Worm (Caenorhabditis elegans) whole organism, early embryonic: ENCODE measurements around the gene npp-21.

Experiments
- aly-1 ChIP-seq: sonication (generic microtip); optimal IDR thresholded peaks from 2 replicates; lab custom pipeline; 2016; ENCODE audit warnings: missing genetic modification characterization, missing compliant biosample characterization
- ama-1 ChIP-seq: fragments of 150-350 bp; optimal IDR thresholded peaks from 2 replicates; lab custom pipeline; 2014
- flt-1 ChIP-seq: fragments of 200-800 bp; sonication (Bioruptor generic); IDR thresholded peaks from 2 replicates; pipeline ENCODE4 v1.3.6; 2022; ENCODE audit warnings: missing genetic modification characterization, missing compliant biosample characterization
- hmbx-1 ChIP-seq: sonication (generic microtip); optimal IDR thresholded peaks from 2 replicates; lab custom pipeline; 2016; ENCODE audit warnings: mild to moderate bottlenecking, missing genetic modification characterization, missing compliant biosample characterization
- scrt-1 ChIP-seq: fragments of 200-800 bp; sonication (Bioruptor generic); IDR thresholded peaks from 2 replicates; pipeline ENCODE4 v1.3.6; 2022; ENCODE audit warnings: missing genetic modification characterization, missing compliant biosample characterization
- sea-1 ChIP-seq: fragments of 200-800 bp; sonication (Bioruptor generic); conservative IDR thresholded peaks from 2 replicates; pipeline ENCODE4 v1.3.6; 2022; ENCODE audit warnings: missing genetic modification characterization, missing compliant biosample characterization
- tbx-37 ChIP-seq: fragments of 200-800 bp; sonication (Bioruptor generic); conservative IDR thresholded peaks from 2 replicates; pipeline ENCODE4 v1.3.6; 2022; ENCODE audit warnings: missing genetic modification reagents, missing genetic modification characterization, missing compliant biosample characterization

- TF ChIP-seq ama-1 (lab: Kevin White, UChicago) (no peak), hmbx-1 (tag; lab: Kevin White, UChicago) (no peak), aly-1 (tag; lab: Kevin White, UChicago) (no peak), tbx-37 (GFP tag; lab: Robert Waterston, UW) (no peak), sea-1 (GFP tag; lab: Robert Waterston, UW) (no peak), flt-1 (GFP tag; lab: Robert Waterston, UW) (no peak), scrt-1 (no peak)
These were observed 22.1 kb downstream of the npp-21 start for ce11 chrII:7621513-7621912.
